Worm (Caenorhabditis elegans) whole organism, L3 larva: ENCODE results near the gene C06E2.9.

Source experiments
- aly-2 ChIP-seq: fragments of 150-350 bp; optimal IDR thresholded peaks from 2 replicates; lab custom pipeline; 2014; ENCODE audit warnings: missing biosample characterization, missing genetic modification characterization
- egl-5 ChIP-seq: fragments of 150-350 bp; optimal IDR thresholded peaks from 2 replicates; lab custom pipeline; 2017; ENCODE audit warnings: missing biosample characterization, missing genetic modification reagents, missing genetic modification characterization, inconsistent platforms
- elt-1 ChIP-seq: fragments of 150-350 bp; optimal IDR thresholded peaks from 2 replicates; lab custom pipeline; 2014; ENCODE audit warnings: missing biosample characterization, missing genetic modification characterization
- elt-2 ChIP-seq: sonication (generic microtip); optimal IDR thresholded peaks from 2 replicates; lab custom pipeline; 2016; ENCODE audit warnings: missing genetic modification reagents, mild to moderate bottlenecking, missing genetic modification characterization, missing compliant biosample characterization
- elt-3 ChIP-seq, 3 experiments: fragments of 150-350 bp in 1 of 3; sonication (generic microtip) in 2 of 3; optimal IDR thresholded peaks; 2 replicates in 2 of 3; 4 replicates in 1 of 3; lab custom pipeline; 2014 to 2017; ENCODE audit warnings: missing biosample characterization in 3 of 3, missing genetic modification characterization in 3 of 3
- eor-1 ChIP-seq, 2 experiments: fragments of 150-350 bp; optimal IDR thresholded peaks; 2 replicates each; lab custom pipeline; 2014 to 2018; ENCODE audit warnings: missing biosample characterization in 2 of 2, missing genetic modification characterization in 2 of 2
- fkh-10 ChIP-seq: sonication (generic microtip); optimal IDR thresholded peaks from 2 replicates; lab custom pipeline; 2017; ENCODE audit warnings: missing biosample characterization, missing genetic modification reagents, missing genetic modification characterization
- fkh-2 ChIP-seq: fragments of 150-350 bp; optimal IDR thresholded peaks from 2 replicates; lab custom pipeline; 2014; ENCODE audit warnings: missing biosample characterization, missing genetic modification reagents, missing genetic modification characterization
- fos-1 ChIP-seq: fragments of 150-350 bp; optimal IDR thresholded peaks from 2 replicates; lab custom pipeline; 2014; ENCODE audit warnings: missing biosample characterization, missing genetic modification characterization
- jun-1 ChIP-seq: fragments of 150-350 bp; optimal IDR thresholded peaks from 2 replicates; lab custom pipeline; 2014; ENCODE audit warnings: missing biosample characterization, missing genetic modification reagents, missing genetic modification characterization
- lin-15B ChIP-seq: fragments of 150-350 bp; optimal IDR thresholded peaks from 2 replicates; lab custom pipeline; 2014; ENCODE audit warnings: missing biosample characterization, missing genetic modification characterization
- lin-39 ChIP-seq: fragments of 150-350 bp; optimal IDR thresholded peaks from 2 replicates; lab custom pipeline; 2018; ENCODE audit warnings: missing biosample characterization, missing genetic modification reagents, missing genetic modification characterization
- lsy-12 ChIP-seq: sonication (generic microtip); optimal IDR thresholded peaks from 2 replicates; lab custom pipeline; 2016; ENCODE audit warnings: mild to moderate bottlenecking, missing genetic modification characterization, missing compliant biosample characterization
- mdl-1 ChIP-seq: fragments of 150-350 bp; optimal IDR thresholded peaks from 2 replicates; lab custom pipeline; 2014; ENCODE audit warnings: missing biosample characterization, missing genetic modification characterization
- mml-1 ChIP-seq: fragments of 150-350 bp; sonication (generic microtip); optimal IDR thresholded peaks from 3 replicates; lab custom pipeline; 2014; ENCODE audit warnings: missing biosample characterization, missing genetic modification characterization
- nfya-1 ChIP-seq: sonication (generic microtip); optimal IDR thresholded peaks from 2 replicates; lab custom pipeline; 2017; ENCODE audit warnings: missing genetic modification characterization, mild to moderate bottlenecking, missing compliant biosample characterization, antibody characterized with exemption, moderate library complexity; ENCODE audit not compliant: insufficient read depth
- nhr-11 ChIP-seq: fragments of 150-350 bp; optimal IDR thresholded peaks from 2 replicates; lab custom pipeline; 2014; ENCODE audit warnings: missing biosample characterization, missing genetic modification characterization
- nhr-23 ChIP-seq: fragments of 150-350 bp; optimal IDR thresholded peaks from 2 replicates; lab custom pipeline; 2014; ENCODE audit warnings: missing biosample characterization, missing genetic modification reagents, missing genetic modification characterization
- nhr-25 ChIP-seq: sonication (generic microtip); optimal IDR thresholded peaks from 2 replicates; lab custom pipeline; 2017; ENCODE audit warnings: missing biosample characterization, missing genetic modification characterization
- nhr-28 ChIP-seq: fragments of 150-350 bp; optimal IDR thresholded peaks from 2 replicates; lab custom pipeline; 2014; ENCODE audit warnings: missing biosample characterization, missing genetic modification characterization
- nhr-43 ChIP-seq: sonication (generic microtip); optimal IDR thresholded peaks from 2 replicates; lab custom pipeline; 2016; ENCODE audit warnings: mild to moderate bottlenecking, missing genetic modification characterization, missing compliant biosample characterization; ENCODE audit not compliant: poor library complexity, severe bottlenecking
- nhr-67 ChIP-seq: fragments of 150-350 bp; optimal IDR thresholded peaks from 2 replicates; lab custom pipeline; 2014; ENCODE audit warnings: missing biosample characterization, missing genetic modification characterization
- nhr-77 ChIP-seq: fragments of 150-350 bp; optimal IDR thresholded peaks from 2 replicates; lab custom pipeline; 2014; ENCODE audit warnings: missing biosample characterization, missing genetic modification characterization
- pha-4 ChIP-seq: fragments of 150-350 bp; optimal IDR thresholded peaks from 2 replicates; lab custom pipeline; 2014; ENCODE audit warnings: missing biosample characterization, missing genetic modification reagents, missing genetic modification characterization
- skn-1 ChIP-seq: fragments of 150-350 bp; optimal IDR thresholded peaks from 2 replicates; lab custom pipeline; 2014; ENCODE audit warnings: missing biosample characterization, missing genetic modification characterization
- snpc-4 ChIP-seq: fragments of 150-350 bp; optimal IDR thresholded peaks from 2 replicates; lab custom pipeline; 2014; ENCODE audit warnings: missing biosample characterization, missing genetic modification characterization
- unc-39 ChIP-seq: sonication (generic microtip); optimal IDR thresholded peaks from 4 replicates; lab custom pipeline; 2017; ENCODE audit warnings: missing biosample characterization, missing genetic modification characterization
- unc-62 ChIP-seq: fragments of 150-350 bp; sonication (generic microtip); optimal IDR thresholded peaks from 4 replicates; lab custom pipeline; 2014; ENCODE audit warnings: missing biosample characterization, missing genetic modification reagents, missing genetic modification characterization
- zag-1 ChIP-seq: fragments of 150-350 bp; optimal IDR thresholded peaks from 2 replicates; lab custom pipeline; 2014; ENCODE audit warnings: missing biosample characterization, missing genetic modification characterization
- ztf-11 ChIP-seq: fragments of 150-350 bp; optimal IDR thresholded peaks from 2 replicates; lab custom pipeline; 2014; ENCODE audit warnings: missing biosample characterization, missing genetic modification characterization

C06E2.9 gene

ce11 chrX:8854409-8854808 lies 6.6 kb upstream of the C06E2.9 start:
- TF ChIP-seq nhr-43 (tag; lab: Kevin White, UChicago) (no peak), unc-62 (GFP tag; lab: Kevin White, UChicago) (no peak), aly-2 (tag; lab: Kevin White, UChicago) (no peak), nhr-77 (tag; lab: Kevin White, UChicago) (no peak)
- TF ChIP-seq, all 47 proteins: peak for 0

ce11 chrX:8857904-8858612 lies 3.0 kb upstream of the C06E2.9 start, which contains the start of gene C06E2.5:
C06E2.5 (minus strand) TSS chrX:8857954.
- TF ChIP-seq nhr-67 (tag; lab: Kevin White, UChicago) (no peak), eor-1 (tag; optimal IDR thresholded peaks at IDR 0.05; lab: Kevin White, UChicago) (no peak), nhr-25 (tag; lab: Kevin White, UChicago) (no peak), elt-3 (tag; optimal IDR thresholded peaks at IDR 0.05; lab: Kevin White, UChicago) (no peak), nhr-23 (tag; lab: Kevin White, UChicago) (peak; percentile 16), lsy-12 (tag; lab: Kevin White, UChicago) (no peak), elt-1 (tag; lab: Kevin White, UChicago) (peak; percentile 95)

- TF ChIP-seq pha-4 (peak; percentile 15), elt-2 (tag; lab: Kevin White, UChicago) (no peak), snpc-4 (tag; lab: Kevin White, UChicago) (no peak), lin-39 (tag; lab: Kevin White, UChicago) (no peak)
- TF ChIP-seq, all 47 proteins: peak for 1
These were observed 1.5 kb upstream of the C06E2.9 start for ce11 chrX:8859538-8859937.

ce11 chrX:8866563-8866962 lies 5.5 kb downstream of the C06E2.9 start, which contains the start of gene ins-9:
ins-9 (minus strand) TSS chrX:8866663.
- no peak for TF ChIP-seq egl-5
- no peak for TF ChIP-seq skn-1 (tag; lab: Kevin White, UChicago)
- no peak for TF ChIP-seq elt-3 (tag; optimal IDR thresholded peaks at IDR 0.05; lab: Kevin White, UChicago)
- TF ChIP-seq nhr-28 (tag; lab: Kevin White, UChicago): no peak

- no peak for TF ChIP-seq zag-1 (tag; lab: Kevin White, UChicago)
- no peak for TF ChIP-seq fkh-2
- TF ChIP-seq snpc-4 (tag; lab: Kevin White, UChicago): no peak
- TF ChIP-seq lin-15B: peak; percentile 32
- TF ChIP-seq fos-1: no peak
- TF ChIP-seq jun-1 (tag; lab: Kevin White, UChicago): no peak
- no peak for TF ChIP-seq eor-1 (tag; optimal IDR thresholded peaks at IDR 0.05; lab: Kevin White, UChicago)
- no peak for TF ChIP-seq skn-1 (tag; lab: Kevin White, UChicago)
- no peak for TF ChIP-seq nhr-28 (tag; lab: Kevin White, UChicago)
- TF ChIP-seq mml-1 (tag; lab: Kevin White, UChicago): no peak
- TF ChIP-seq unc-62 (GFP tag; lab: Kevin White, UChicago): no peak
- peak; percentile 31 for TF ChIP-seq lin-39 (tag; lab: Kevin White, UChicago)
- TF ChIP-seq unc-39 (tag; lab: Kevin White, UChicago): no peak
- TF ChIP-seq ztf-11 (tag; lab: Kevin White, UChicago): no peak
- TF ChIP-seq nfya-1: peak; percentile 58
- no peak for TF ChIP-seq fkh-10 (GFP tag; lab: Kevin White, UChicago)
- no peak for TF ChIP-seq mdl-1 (tag; lab: Kevin White, UChicago)
- no peak for TF ChIP-seq nhr-11 (tag; lab: Kevin White, UChicago)
- no peak for TF ChIP-seq egl-5
- no peak for TF ChIP-seq nhr-43 (tag; lab: Kevin White, UChicago)
These were observed 8.1 kb downstream of the C06E2.9 start, which contains the start of the genes ubc-22 and ubc-21 for ce11 chrX:8869112-8869675. ubc-22 (minus strand) TSS chrX:8869162. ubc-21 (plus strand) TSS chrX:8869625.
